Fruit fly (Drosophila melanogaster): ENCODE results near the gene Cyt-c1.

Cyt-c1 gene

dm6 chr3L:5351348-5351850 is 8.6 kb upstream of the Cyt-c1 start:
- no peak for TF ChIP-seq cnc (optimal IDR thresholded peaks at IDR 0.05)
- no peak for TF ChIP-seq CG1620 (GFP tag; optimal IDR thresholded peaks at IDR 0.05)
- TF ChIP-seq CG12768 (GFP tag; optimal IDR thresholded peaks at IDR 0.05) = no peak
- TF ChIP-seq toe (GFP tag; optimal IDR thresholded peaks at IDR 0.05) = no peak
- no peak for TF ChIP-seq kay (GFP tag; ENCODE audit: borderline replicate concordance)
- no peak for TF ChIP-seq CG33017 (tag; optimal IDR thresholded peaks at IDR 0.05)

DNA sequence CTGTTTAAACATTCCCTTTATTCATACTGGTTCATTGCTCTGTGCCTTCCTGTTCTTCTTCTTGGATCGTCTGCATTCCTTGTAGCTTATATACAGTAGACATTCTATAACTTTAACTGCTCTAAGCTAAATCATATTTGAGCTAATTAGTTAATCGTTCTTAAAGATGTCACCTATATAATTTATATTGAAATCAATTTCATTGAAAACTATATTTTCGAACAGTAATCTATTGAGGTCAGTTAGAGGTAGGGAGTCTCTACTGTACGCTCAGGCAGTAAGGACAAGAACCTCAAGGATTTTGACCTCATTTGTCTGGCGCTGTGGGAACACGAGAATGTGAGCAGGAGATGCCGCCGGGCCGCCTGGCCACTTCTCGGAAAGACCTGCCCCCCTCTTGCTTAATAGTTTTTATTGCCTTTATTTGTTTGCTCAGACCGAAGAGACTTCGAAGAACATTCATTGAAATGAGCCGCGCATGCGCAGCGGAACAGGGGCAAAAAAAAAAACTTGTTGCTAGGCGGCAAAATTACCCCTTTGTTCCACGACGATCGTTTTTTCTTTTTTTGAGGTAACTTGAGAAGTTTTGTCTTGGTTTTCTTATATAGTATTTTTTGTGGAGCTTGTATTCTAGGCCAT is 7.2 kb upstream of the Cyt-c1 start:
- TF ChIP-seq cic (GFP tag; optimal IDR thresholded peaks at IDR 0.05) (no peak), tj (GFP tag; optimal IDR thresholded peaks at IDR 0.05) (peak; percentile 27)

DNA sequence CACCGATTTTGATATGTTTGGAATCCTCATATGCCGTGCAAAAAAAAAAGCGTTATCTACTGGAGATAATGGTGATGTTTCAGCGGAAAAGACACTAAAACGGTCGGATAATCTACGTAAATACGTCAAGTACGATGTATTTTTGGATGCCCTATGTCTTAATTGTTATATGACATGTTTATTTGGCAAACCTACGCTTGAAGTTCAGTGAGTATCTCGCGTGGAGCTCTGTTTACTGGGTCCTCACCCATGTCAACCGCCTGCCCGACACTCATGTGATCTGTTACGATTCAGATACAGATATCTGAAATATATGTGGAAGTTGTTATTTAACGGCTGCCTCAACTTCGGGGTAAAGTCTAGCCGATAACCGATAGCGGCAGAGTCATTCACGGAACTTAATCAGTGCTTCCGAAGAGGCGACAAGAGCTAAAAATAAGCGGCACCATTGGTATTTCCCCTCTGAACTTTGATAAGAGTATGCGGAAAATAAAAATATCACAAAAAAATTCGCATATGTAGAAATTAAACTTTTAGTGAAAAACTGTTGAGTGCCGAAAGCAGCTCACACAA is 6.4 kb upstream of the Cyt-c1 start:
- TF ChIP-seq CG14711 (tag; optimal IDR thresholded peaks at IDR 0.05) (no peak), cic (GFP tag; optimal IDR thresholded peaks at IDR 0.05) (peak; percentile 51), Hr96 (GFP tag; optimal IDR thresholded peaks at IDR 0.05) (no peak), kay (GFP tag; ENCODE audit: borderline replicate concordance) (peak; percentile 1), CG7045 (GFP tag; optimal IDR thresholded peaks at IDR 0.05) (peak; percentile 33), CG12768 (GFP tag; optimal IDR thresholded peaks at IDR 0.05) (peak; percentile 7), CG5204 (GFP tag; optimal IDR thresholded peaks at IDR 0.05) (no peak)

- TF ChIP-seq cic (GFP tag; optimal IDR thresholded peaks at IDR 0.05) = no peak
- TF ChIP-seq CG7101 (tag; optimal IDR thresholded peaks at IDR 0.05) = no peak
- TF ChIP-seq cnc (optimal IDR thresholded peaks at IDR 0.05) = no peak
- TF ChIP-seq CG33017 (tag; optimal IDR thresholded peaks at IDR 0.05) = no peak
- TF ChIP-seq kay (GFP tag; ENCODE audit: borderline replicate concordance) = no peak
- no peak for TF ChIP-seq pad (GFP tag; optimal IDR thresholded peaks at IDR 0.05)
- no peak for TF ChIP-seq toe (GFP tag; optimal IDR thresholded peaks at IDR 0.05)
- TF ChIP-seq Crg-1 (GFP tag; optimal IDR thresholded peaks at IDR 0.05) = no peak
- TF ChIP-seq CG11617 (GFP tag; optimal IDR thresholded peaks at IDR 0.05) = no peak
- no peak for TF ChIP-seq Clk (GFP tag; optimal IDR thresholded peaks at IDR 0.05)
- TF ChIP-seq CG14711 (tag; optimal IDR thresholded peaks at IDR 0.05) = no peak
- no peak for TF ChIP-seq Hr96 (GFP tag; optimal IDR thresholded peaks at IDR 0.05)
- TF ChIP-seq tj (GFP tag; optimal IDR thresholded peaks at IDR 0.05) = no peak
- TF ChIP-seq ovo (GFP tag; optimal IDR thresholded peaks at IDR 0.05) = no peak
- TF ChIP-seq bab1 (GFP tag; optimal IDR thresholded peaks at IDR 0.05) = no peak
- no peak for TF ChIP-seq CG5204 (GFP tag; optimal IDR thresholded peaks at IDR 0.05)
- TF ChIP-seq CG7045 (GFP tag; optimal IDR thresholded peaks at IDR 0.05) = no peak
- TF ChIP-seq CG12768 (GFP tag; optimal IDR thresholded peaks at IDR 0.05) = no peak
- TF ChIP-seq Mnt (GFP tag; optimal IDR thresholded peaks at IDR 0.05) = no peak
These were observed 5.5 kb upstream of the Cyt-c1 start for dm6 chr3L:5354472-5354871.

- TF ChIP-seq CG14711 (tag; optimal IDR thresholded peaks at IDR 0.05) (peak; percentile 93), kay (GFP tag; ENCODE audit: borderline replicate concordance) (peak; percentile 66), CG5204 (GFP tag; optimal IDR thresholded peaks at IDR 0.05) (no peak), CG7101 (tag; optimal IDR thresholded peaks at IDR 0.05) (peak; percentile 96), Crg-1 (GFP tag; optimal IDR thresholded peaks at IDR 0.05) (peak; percentile 43), tj (GFP tag; optimal IDR thresholded peaks at IDR 0.05) (peak; percentile 68), Clk (GFP tag; optimal IDR thresholded peaks at IDR 0.05) (peak; percentile 78), bab1 (GFP tag; optimal IDR thresholded peaks at IDR 0.05) (peak; percentile 96), cic (GFP tag; optimal IDR thresholded peaks at IDR 0.05) (peak; percentile 54), CG1620 (GFP tag; optimal IDR thresholded peaks at IDR 0.05) (peak; percentile 43), CG11617 (GFP tag; optimal IDR thresholded peaks at IDR 0.05) (peak; percentile 94), cnc (optimal IDR thresholded peaks at IDR 0.05) (no peak), CG12768 (GFP tag; optimal IDR thresholded peaks at IDR 0.05) (peak; percentile 93), Mnt (GFP tag; optimal IDR thresholded peaks at IDR 0.05) (peak; percentile 60), ovo (GFP tag; optimal IDR thresholded peaks at IDR 0.05) (peak; percentile 30), toe (GFP tag; optimal IDR thresholded peaks at IDR 0.05) (peak; percentile 51), CG33017 (tag; optimal IDR thresholded peaks at IDR 0.05) (peak; percentile 97), CG7045 (GFP tag; optimal IDR thresholded peaks at IDR 0.05) (peak; percentile 91), Hr96 (GFP tag; optimal IDR thresholded peaks at IDR 0.05) (no peak), pad (GFP tag; optimal IDR thresholded peaks at IDR 0.05) (peak; percentile 82)
These were observed 4.8 kb upstream of the Cyt-c1 start, which contains the start of gene CG46456 for dm6 chr3L:5355074-5355790. TSS of gene CG46456 (minus strand) at chr3L:5355346.

DNA sequence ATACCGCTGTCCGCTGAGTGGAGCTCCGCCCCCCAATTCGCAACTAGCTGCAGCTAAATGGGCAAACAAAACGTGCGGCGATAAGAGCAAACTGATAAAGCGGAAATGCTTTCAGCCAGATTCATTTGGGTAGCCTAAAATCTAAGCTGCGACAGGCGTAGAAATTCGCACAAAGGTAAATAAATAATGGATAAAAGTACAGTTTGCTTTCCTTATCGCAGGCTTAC is 4.3 kb upstream of the Cyt-c1 start, which contains the start of gene lama:
lama (minus strand) TSS at position 101 of the 227 bp plus-strand sequence.
- peak; percentile 62 for TF ChIP-seq ovo (GFP tag; optimal IDR thresholded peaks at IDR 0.05)
- peak; percentile 32 for TF ChIP-seq cic (GFP tag; optimal IDR thresholded peaks at IDR 0.05)
- no peak for TF ChIP-seq Mnt (GFP tag; optimal IDR thresholded peaks at IDR 0.05)

Data from whole organism, adult.